Fruit fly (Drosophila melanogaster): ENCODE data around the gene Oseg5.

Oseg5 gene

DNA sequence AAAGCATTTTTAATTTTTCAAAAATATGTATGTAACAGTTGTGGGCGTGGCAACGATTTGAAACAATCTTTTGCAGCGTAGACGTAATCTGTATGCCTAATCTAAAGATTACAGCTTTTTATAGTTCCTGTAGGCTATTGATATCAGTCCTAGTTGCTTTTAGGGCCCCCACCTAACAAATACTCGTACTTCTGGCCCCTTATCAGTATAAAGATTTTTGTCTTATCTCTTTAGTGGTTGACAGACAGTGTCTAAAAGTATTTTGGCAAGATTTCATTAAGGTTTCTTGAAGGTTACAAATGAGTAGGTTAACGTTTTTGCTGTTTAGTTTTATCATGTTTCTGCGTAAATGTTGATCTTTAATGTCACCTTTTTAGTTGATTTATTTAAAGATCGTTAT is 6.9 kb downstream of the Oseg5 start:
- TF ChIP-seq CG3407 (GFP tag; optimal IDR thresholded peaks at IDR 0.05) (no peak), onecut (GFP tag; IDR thresholded peaks at IDR 0.05) (no peak), HLH54F (GFP tag; optimal IDR thresholded peaks at IDR 0.05) (no peak), HmgZ (tag; optimal IDR thresholded peaks at IDR 0.05) (peak; percentile 21), schlank (tag; optimal IDR thresholded peaks at IDR 0.05) (no peak), lilli (GFP tag; optimal IDR thresholded peaks at IDR 0.05) (no peak), CG2116 (GFP tag; optimal IDR thresholded peaks at IDR 0.05) (no peak), TFAM (GFP tag; optimal IDR thresholded peaks at IDR 0.05) (no peak), dimm (GFP tag; IDR thresholded peaks at IDR 0.05) (no peak), ac (GFP tag; optimal IDR thresholded peaks at IDR 0.05) (no peak), Xrp1 (GFP tag; IDR thresholded peaks at IDR 0.05) (no peak), CG10147 (GFP tag; optimal IDR thresholded peaks at IDR 0.05) (no peak), CG13296 (GFP tag; optimal IDR thresholded peaks at IDR 0.05) (no peak), CG12744 (GFP tag; optimal IDR thresholded peaks at IDR 0.05) (no peak), CG3838 (GFP tag; optimal IDR thresholded peaks at IDR 0.05) (no peak), MBD-R2 (GFP tag; IDR thresholded peaks at IDR 0.05) (no peak), slp2 (GFP tag; optimal IDR thresholded peaks at IDR 0.05) (no peak), CG6813 (GFP tag; optimal IDR thresholded peaks at IDR 0.05) (no peak), caup (GFP tag; optimal IDR thresholded peaks at IDR 0.05; ENCODE audit: severe bottlenecking) (no peak), gsb (GFP tag; IDR thresholded peaks at IDR 0.05) (no peak), sqz (GFP tag; optimal IDR thresholded peaks at IDR 0.05) (no peak), exex (tag; optimal IDR thresholded peaks at IDR 0.05) (peak; percentile 81), chn (GFP tag; optimal IDR thresholded peaks at IDR 0.05) (no peak), CG6272 (GFP tag; IDR thresholded peaks at IDR 0.05) (no peak), CG10543 (GFP tag; optimal IDR thresholded peaks at IDR 0.05) (peak; percentile 23), Dek (tag; optimal IDR thresholded peaks at IDR 0.05) (no peak), her (GFP tag; optimal IDR thresholded peaks at IDR 0.05) (no peak), grn (GFP tag; optimal IDR thresholded peaks at IDR 0.05) (peak; percentile 71), CG18262 (tag; optimal IDR thresholded peaks at IDR 0.05) (no peak), sd (tag; optimal IDR thresholded peaks at IDR 0.05) (peak; percentile 33), CG11560 (tag; IDR thresholded peaks at IDR 0.05) (no peak), CG3995 (GFP tag; optimal IDR thresholded peaks at IDR 0.05) (no peak), CG13624 (GFP tag; optimal IDR thresholded peaks at IDR 0.05) (no peak), mirr (GFP tag; optimal IDR thresholded peaks at IDR 0.05) (peak; percentile 61), tna (GFP tag; IDR thresholded peaks at IDR 0.05; ENCODE audit: partially characterized antibody) (no peak), Xbp1 (GFP tag; optimal IDR thresholded peaks at IDR 0.05) (no peak), mam (GFP tag; optimal IDR thresholded peaks at IDR 0.05) (no peak), Awh (GFP tag; IDR thresholded peaks at IDR 0.05) (no peak), GATAe (GFP tag; conservative IDR thresholded peaks at IDR 0.05) (peak; percentile 42; the same call in 1 of the 2 replicates), pnt (GFP tag; optimal IDR thresholded peaks at IDR 0.05) (no peak), Pdp1 (GFP tag; optimal IDR thresholded peaks at IDR 0.05) (peak in 1 of 2 experiments; percentile 24), CG34376 (GFP tag; optimal IDR thresholded peaks at IDR 0.05) (peak; percentile 66), sug (tag; optimal IDR thresholded peaks at IDR 0.05) (peak; percentile 97), CG11398 (GFP tag; optimal IDR thresholded peaks at IDR 0.05) (no peak)

Measured in whole organism, embryonic.